Worm (Caenorhabditis elegans) whole organism, L4/young adult: ENCODE measurements around the gene phf-30.
A peak's percentile ranks its signal among the peaks of the same experiment; 100 is the strongest.

Experiments used
- W03F9.2 ChIP-seq: fragments of 150-350 bp; optimal IDR thresholded peaks from 2 replicates; lab custom pipeline; 2014; ENCODE audit warnings: missing biosample characterization, missing genetic modification characterization
- dao-5 ChIP-seq: sonication (generic microtip); optimal IDR thresholded peaks from 2 replicates; lab custom pipeline; 2016; ENCODE audit warnings: missing genotype, missing genetic modification characterization, moderate library complexity, missing compliant biosample characterization
- him-1 ChIP-seq: sonication (generic microtip); optimal IDR thresholded peaks from 2 replicates; lab custom pipeline; 2016; ENCODE audit warnings: missing genotype, missing genetic modification reagents, missing genetic modification characterization, missing compliant biosample characterization

phf-30 gene

DNA sequence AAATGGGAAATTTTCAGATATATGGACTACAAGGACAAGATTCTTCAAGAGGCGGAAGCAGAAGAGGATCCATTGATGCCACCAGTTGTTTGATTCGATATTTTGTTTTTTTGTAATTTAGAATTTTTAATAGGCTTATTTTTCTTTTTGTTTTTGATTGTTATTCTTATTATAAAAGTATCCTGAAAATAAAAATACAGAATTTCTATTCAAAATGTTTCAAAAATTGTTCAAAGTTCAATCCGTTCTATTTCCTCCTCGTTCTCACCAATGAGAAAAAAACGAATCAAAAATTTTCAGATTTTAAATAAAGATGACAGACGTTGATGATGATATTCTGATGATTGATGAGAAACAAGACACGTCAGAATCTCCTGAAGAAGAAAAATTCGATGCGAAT, at the start of gene phf-30:
Gene phf-30, plus strand, starts transcription at position 301 of the 400 bp plus-strand sequence.
- no peak for TF ChIP-seq dao-5 (tag; lab: Kevin White, UChicago)
- TF ChIP-seq him-1 (tag; lab: Kevin White, UChicago), result no peak
- TF ChIP-seq W03F9.2, result no peak

DNA sequence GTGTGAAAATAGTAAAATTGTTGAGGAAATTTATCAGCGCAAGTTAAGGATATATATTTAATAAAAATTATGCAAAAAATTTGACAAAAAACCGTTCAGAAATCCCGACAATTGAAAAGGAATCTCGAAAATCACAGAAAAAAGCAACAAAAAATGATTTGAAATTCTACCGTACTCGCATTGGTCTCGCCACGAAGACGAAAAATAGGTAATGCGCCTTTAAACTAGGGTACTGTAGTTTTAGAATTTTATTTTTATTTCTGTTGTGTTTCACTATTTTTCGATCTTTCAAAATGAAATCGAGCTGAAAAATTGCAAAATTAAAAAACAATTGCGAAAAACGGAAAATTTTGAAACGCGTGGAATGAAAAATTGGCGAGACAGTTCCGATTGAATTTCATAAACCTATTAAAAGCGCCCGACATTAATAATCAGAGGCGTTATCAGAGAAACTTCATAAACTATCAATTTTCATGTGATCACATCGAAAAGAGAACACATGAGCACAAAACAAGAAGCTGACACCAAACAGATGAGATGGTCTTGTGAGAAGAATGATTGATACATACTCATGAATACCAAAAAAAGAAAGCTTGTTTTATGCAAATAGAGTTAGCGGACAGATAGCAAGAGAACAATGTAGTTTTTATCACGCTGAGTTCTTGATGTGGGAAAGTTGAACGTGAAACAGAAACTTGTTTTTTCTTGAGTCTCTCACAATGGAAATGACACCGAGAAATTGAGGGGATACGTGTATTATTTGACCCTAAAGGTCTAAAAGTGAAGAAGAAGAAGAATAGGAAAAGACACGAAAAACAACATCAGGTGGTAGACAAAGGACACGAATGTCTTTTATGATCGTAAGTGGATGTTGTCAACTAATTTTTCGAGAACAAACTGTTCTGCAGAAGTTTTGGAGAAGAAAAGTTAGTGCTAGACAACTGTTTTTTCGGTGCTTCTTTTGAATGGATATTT, 43.7 kb upstream of the phf-30 start:
- TF ChIP-seq dao-5 (tag; lab: Kevin White, UChicago) (no peak), W03F9.2 (no peak), him-1 (tag; lab: Kevin White, UChicago) (no peak)

DNA sequence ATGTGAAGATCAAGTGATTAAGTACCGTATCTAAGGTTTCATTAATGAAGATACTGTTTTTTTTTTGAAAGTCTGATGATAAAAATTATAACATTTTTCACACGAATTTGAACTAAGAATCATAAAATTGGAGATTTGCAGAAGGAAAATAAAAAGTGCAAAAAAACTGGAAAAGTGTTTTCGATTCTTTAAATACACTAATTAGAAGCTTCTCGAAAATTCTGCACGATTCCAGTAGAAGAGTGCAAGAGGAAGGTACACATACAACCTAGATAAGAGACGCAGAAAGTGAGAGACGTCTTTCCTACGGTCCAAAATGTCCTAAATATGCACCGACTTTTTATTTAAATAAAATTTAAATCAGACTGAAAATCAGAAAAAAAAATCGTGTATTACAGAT, 42.6 kb upstream of the phf-30 start:
- no peak for TF ChIP-seq W03F9.2
- no peak for TF ChIP-seq him-1 (tag; lab: Kevin White, UChicago)
- TF ChIP-seq dao-5 (tag; lab: Kevin White, UChicago), result no peak

DNA sequence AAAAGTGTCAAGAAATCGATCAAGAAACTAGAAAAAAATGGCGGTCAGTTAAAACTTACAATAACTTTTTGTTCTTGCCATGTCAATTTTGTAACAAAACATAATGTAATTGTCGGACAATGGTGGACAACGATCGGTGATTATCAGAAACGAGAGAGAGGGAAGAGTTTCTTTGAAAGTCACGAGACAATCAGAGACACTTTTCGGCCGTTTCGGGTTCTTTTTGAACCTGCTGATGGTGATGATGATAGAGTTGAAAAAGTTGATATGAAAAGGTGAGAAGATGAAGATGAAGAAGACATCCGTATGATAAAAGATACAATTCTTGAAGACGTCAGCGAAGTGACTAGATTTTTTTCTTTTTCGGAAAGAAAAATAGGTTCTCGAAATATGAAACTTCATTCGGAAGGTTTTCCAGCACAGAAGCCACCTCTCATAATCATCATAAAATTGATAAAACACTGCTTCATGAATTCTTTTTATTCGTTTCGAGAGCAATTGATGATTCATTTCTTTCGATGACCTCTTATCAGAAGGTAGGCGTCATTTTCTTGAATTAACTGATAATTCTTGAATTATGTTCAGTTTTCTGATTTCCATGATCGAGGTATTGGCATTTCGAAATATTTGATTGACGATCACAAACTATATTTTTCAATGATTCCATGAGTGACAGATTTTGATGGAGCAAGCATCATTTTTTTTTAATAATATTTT, 41.9 kb upstream of the phf-30 start:
- TF ChIP-seq dao-5 (tag; lab: Kevin White, UChicago) (no peak), him-1 (tag; lab: Kevin White, UChicago) (no peak), W03F9.2 (no peak)

DNA sequence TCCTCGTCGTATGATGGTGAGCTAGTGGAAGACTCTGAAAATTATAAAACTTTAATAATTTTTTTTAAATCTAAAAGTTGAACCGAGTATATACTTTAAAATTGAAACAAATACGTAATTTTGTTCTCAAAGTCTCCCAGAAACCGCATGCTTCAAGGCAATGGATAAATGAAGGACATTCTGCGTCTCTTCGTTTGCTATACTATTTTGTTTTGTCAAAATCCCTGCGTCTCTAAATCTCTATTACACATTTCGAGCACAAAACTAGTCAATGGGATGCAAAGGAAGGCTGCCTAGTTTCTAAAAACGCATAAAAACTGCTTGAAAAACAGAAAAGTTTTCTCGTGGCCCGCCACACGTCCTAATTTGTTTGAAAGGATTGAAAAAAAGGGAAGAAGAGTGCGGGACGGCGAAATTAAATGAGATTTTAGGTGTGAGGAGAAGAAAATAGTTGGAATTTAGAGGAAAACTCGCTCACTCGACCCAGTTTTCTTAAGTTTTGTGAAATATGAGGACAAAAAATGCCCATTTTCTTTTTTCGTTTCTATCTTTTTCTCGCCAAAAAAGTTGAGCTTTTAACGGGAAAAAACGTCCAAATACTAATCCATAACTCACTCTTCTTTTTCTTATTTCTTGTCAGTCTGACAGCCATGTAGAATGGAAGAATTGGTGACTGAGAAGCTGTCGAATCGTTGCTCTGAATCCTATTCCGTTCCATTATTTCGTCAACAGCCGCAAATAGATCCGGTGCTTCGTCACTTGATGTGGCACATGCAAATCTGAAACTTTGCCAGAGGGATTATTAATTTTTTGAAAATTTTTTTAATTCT, 40.0 kb upstream of the phf-30 start:
- TF ChIP-seq dao-5 (tag; lab: Kevin White, UChicago), result no peak
- no peak for TF ChIP-seq him-1 (tag; lab: Kevin White, UChicago)
- TF ChIP-seq W03F9.2, result no peak

DNA sequence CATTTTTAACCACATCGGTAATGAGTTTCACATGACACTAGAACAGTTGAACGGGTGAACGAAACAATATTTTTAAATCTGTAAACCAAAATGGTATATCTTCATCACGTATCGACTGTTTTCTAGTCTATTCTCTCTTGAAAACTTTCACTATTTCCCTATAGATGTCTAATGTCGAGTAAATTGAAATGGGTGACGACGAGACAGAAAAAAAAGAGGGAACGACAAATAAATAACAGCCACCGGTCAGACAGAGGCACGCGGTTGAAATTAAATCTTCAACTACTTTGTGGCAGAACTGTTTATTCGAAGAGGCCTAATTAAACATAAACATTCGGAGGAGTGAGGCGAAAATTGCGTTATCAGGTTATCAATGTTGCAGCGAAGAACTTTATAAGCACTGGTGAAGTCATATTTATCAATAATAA, 34.4 kb upstream of the phf-30 start:
- TF ChIP-seq dao-5 (tag; lab: Kevin White, UChicago) (no peak), W03F9.2 (no peak), him-1 (tag; lab: Kevin White, UChicago) (no peak)

DNA sequence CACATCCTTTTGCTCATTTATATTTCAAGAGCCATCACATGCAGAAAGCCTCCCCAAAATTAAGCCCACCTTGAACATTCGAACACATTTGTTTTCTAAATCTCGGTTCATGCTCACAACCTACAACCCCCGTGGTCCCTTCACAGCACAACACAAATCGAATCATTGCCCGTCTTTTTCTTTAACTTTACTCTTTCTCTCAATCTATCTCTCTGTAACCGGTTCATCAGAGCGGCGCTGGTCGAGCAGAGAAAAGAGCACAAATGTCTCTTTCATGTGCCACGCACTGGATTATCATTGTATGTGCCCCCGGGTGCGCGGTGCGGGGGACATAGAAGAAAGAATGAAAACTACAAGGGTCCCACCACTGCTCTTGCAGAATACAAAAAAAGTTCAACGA, 33.5 kb upstream of the phf-30 start:
- TF ChIP-seq W03F9.2 (no peak), him-1 (tag; lab: Kevin White, UChicago) (no peak), dao-5 (tag; lab: Kevin White, UChicago) (no peak)

DNA sequence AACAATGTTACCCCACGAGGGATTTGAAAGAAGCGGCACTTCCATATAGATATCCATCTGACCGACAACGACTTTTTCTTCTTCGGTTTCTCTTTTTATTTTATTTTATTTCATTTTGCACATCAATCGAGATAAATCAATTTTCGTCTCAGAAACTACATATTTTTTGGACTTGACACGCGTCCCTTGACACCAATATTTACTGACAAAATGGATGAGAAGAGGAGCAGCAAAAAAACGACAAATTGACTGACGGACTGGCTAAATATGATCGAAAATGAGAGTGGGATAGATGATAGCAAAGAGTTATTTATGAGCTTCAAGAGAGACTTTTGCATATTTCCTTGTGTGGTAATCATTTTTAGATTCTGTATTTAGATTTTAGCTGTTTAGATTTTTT, 31.5 kb upstream of the phf-30 start:
- TF ChIP-seq him-1 (tag; lab: Kevin White, UChicago) (no peak), dao-5 (tag; lab: Kevin White, UChicago) (no peak), W03F9.2 (no peak)

DNA sequence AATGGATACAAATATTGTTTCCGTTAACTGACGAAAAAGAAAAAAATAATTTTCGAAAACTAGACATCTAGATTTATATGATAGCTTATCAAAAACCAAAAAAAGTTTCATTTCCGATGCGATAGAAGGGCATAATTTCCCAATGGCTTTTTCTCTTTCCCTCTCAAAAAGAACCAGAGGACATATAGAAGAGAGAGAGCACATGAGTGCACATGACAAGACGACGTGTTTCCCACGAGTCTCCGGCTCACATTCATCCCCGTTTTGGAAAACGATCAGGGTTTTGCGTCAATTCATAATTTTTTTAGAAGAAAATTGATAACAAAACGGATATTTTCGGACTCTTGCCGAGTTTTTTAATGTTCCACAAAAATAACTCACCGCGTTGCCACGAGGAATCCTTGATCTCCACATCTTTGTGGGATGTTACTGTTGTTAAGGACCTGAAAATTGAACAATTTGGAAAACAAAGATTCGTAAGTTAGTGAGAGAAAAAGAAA, 24.4 kb upstream of the phf-30 start, which contains the start of gene lmd-3:
Gene lmd-3, minus strand, starts transcription at position 450 of the 500 bp plus-strand sequence.
- TF ChIP-seq W03F9.2 (no peak), him-1 (tag; lab: Kevin White, UChicago) (peak; percentile 14)

DNA sequence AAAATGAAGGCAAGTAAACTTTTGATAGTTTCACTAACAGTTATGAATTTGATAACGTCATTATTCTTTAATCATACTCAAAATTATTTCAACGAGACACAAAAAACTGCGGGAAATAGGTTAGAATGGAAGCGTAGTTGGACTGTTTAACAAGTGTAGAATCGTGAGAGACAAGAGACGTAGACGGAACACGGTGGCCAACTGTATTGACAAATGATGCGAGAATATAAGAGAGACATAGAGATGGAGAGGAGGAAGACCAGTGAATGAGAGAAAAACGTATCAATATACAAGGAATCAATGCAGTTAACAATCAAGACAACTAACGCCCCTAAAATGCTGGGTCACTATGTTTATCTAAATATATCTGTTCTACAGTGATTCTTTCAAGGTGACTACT, 23.2 kb upstream of the phf-30 start:
- TF ChIP-seq W03F9.2, result no peak
- TF ChIP-seq dao-5 (tag; lab: Kevin White, UChicago), result no peak
- TF ChIP-seq him-1 (tag; lab: Kevin White, UChicago), result no peak

DNA sequence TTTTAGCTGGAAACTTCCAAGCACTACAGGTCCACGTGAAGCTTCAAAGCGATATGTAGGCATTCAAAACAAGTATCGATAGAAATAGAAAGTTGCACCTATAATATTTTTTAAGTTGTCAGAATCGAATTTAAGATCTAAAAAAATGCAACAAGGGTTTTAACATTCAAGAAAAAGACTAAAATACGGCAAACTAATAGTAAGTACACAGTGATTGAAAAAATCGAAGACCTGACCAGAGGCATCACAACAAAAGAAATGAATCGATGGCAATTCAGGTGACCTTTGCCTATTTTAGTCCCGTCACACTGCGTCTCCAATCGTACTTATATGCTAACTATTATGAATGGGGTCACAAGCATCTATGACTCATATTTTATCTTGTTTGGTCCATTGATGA, 20.9 kb upstream of the phf-30 start, which contains the start of gene T23B12.5:
Gene T23B12.5, minus strand, starts transcription at position 101 of the 400 bp plus-strand sequence.
- TF ChIP-seq him-1 (tag; lab: Kevin White, UChicago), result no peak
- no peak for TF ChIP-seq dao-5 (tag; lab: Kevin White, UChicago)
- TF ChIP-seq W03F9.2, result no peak

DNA sequence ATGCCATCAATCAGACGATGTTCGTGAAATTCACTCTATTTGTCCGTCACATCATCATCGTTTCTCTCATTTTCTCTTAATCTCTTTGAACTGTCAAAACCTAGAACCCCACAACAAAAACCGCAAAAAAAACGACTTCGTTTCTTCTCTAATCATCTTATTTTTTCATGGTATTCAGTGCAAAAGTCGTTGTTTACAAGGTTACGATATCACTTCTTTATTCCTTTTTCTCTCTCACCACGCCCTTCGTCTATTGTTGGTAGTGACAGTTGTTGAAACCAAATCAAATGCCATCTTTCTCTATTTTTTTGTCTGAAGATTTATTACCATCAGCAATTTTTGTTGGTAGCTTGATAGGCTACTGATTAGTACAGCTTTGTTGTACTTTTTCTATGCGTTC, 19.6 kb upstream of the phf-30 start:
- TF ChIP-seq dao-5 (tag; lab: Kevin White, UChicago) (no peak), W03F9.2 (no peak), him-1 (tag; lab: Kevin White, UChicago) (no peak)

DNA sequence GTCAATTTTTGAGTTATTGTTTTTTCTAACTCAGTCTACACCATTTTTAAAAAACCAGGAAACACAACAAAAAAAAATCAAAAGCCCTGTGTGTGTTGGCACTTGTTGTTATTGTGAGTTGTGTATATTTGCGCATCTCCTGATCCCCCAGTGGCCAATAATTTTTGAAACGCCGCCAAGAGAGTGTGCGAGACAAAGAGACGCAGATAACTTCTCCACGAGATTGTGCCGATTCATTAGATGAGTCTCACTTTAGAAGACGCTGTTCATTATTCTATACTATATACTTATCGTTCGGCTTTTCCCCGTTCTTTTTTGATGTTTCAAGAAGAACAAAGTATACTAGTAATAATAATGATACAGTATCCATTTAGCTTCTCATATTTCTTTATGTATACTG, 18.1 kb upstream of the phf-30 start:
- TF ChIP-seq W03F9.2 (no peak), him-1 (tag; lab: Kevin White, UChicago) (no peak), dao-5 (tag; lab: Kevin White, UChicago) (no peak)
